Worm (Caenorhabditis elegans) whole organism, young adult: ENCODE results near the gene lipl-3.

ENCODE experiments used
- B0336.3 ChIP-seq: fragments of 200-800 bp; sonication (Bioruptor generic); IDR thresholded peaks from 2 replicates; pipeline ENCODE4 v1.3.6; 2022; ENCODE audit warnings: missing genetic modification characterization, missing compliant biosample characterization
- D2030.7 ChIP-seq: fragments of 200-800 bp; sonication (Bioruptor generic); IDR thresholded peaks from 2 replicates; pipeline ENCODE4 v1.3.6; 2022; ENCODE audit warnings: missing genetic modification reagents, missing genetic modification characterization, missing compliant biosample characterization
- F55B11.4 ChIP-seq: sonication (generic microtip); optimal IDR thresholded peaks from 2 replicates; lab custom pipeline; 2016; ENCODE audit warnings: missing compliant biosample characterization, missing genetic modification characterization, borderline replicate concordance; ENCODE audit not compliant: insufficient read depth
- K11D2.4 ChIP-seq: fragments of 200-800 bp; sonication (Bioruptor generic); IDR thresholded peaks from 2 replicates; pipeline ENCODE4 v1.3.6; 2022; ENCODE audit warnings: missing genetic modification reagents, missing genetic modification characterization, missing compliant biosample characterization
- Y79H2A.3 ChIP-seq: fragments of 200-800 bp; sonication (Bioruptor generic); conservative IDR thresholded peaks from 2 replicates; pipeline ENCODE4 v1.3.6; 2022; ENCODE audit warnings: missing genetic modification reagents, missing genetic modification characterization, missing compliant biosample characterization
- ZK185.1 ChIP-seq: sonication (generic microtip); optimal IDR thresholded peaks from 2 replicates; lab custom pipeline; 2016; ENCODE audit warnings: mild to moderate bottlenecking, missing genetic modification characterization, missing compliant biosample characterization; ENCODE audit not compliant: poor library complexity, severe bottlenecking
- aptf-2 ChIP-seq: fragments of 200-800 bp; sonication (Bioruptor generic); conservative IDR thresholded peaks from 2 replicates; pipeline ENCODE4 v1.3.6; 2022; ENCODE audit warnings: missing genetic modification reagents, missing genetic modification characterization, missing compliant biosample characterization
- attf-5 ChIP-seq: fragments of 200-800 bp; sonication (Bioruptor generic); optimal IDR thresholded peaks from 2 replicates; lab custom pipeline; 2018; ENCODE audit warnings: mild to moderate bottlenecking, missing genetic modification characterization, missing compliant biosample characterization
- attf-6 ChIP-seq: fragments of 200-800 bp; sonication (Bioruptor generic); IDR thresholded peaks from 2 replicates; pipeline ENCODE4 v1.3.6; 2022; ENCODE audit warnings: missing genetic modification reagents, missing genetic modification characterization, missing compliant biosample characterization
- ceh-100 ChIP-seq: fragments of 200-800 bp; sonication (Bioruptor generic); IDR thresholded peaks from 2 replicates; pipeline ENCODE4 v1.3.6; 2022; ENCODE audit warnings: missing genetic modification reagents, missing genetic modification characterization, missing compliant biosample characterization
- ceh-27 ChIP-seq: fragments of 200-800 bp; sonication (Bioruptor generic); optimal IDR thresholded peaks from 2 replicates; lab custom pipeline; 2018; ENCODE audit warnings: mild to moderate bottlenecking, missing genetic modification characterization, moderate library complexity, missing compliant biosample characterization
- ceh-91 ChIP-seq: fragments of 200-800 bp; sonication (Bioruptor generic); IDR thresholded peaks from 2 replicates; pipeline ENCODE4 v1.3.6; 2022; ENCODE audit warnings: missing genetic modification reagents, missing genetic modification characterization, missing compliant biosample characterization
- chd-7 ChIP-seq: sonication (generic microtip); optimal IDR thresholded peaks from 2 replicates; lab custom pipeline; 2016; ENCODE audit warnings: mild to moderate bottlenecking, missing genetic modification characterization, moderate library complexity, missing compliant biosample characterization
- efl-1 ChIP-seq: fragments of 150-350 bp; optimal IDR thresholded peaks from 2 replicates; lab custom pipeline; 2014; ENCODE audit warnings: missing biosample characterization, missing genetic modification reagents, missing genetic modification characterization
- egl-18 ChIP-seq: fragments of 200-800 bp; sonication (Bioruptor generic); IDR thresholded peaks from 2 replicates; pipeline ENCODE4 v1.3.6; 2022; ENCODE audit warnings: missing genetic modification reagents, missing genetic modification characterization, missing compliant biosample characterization
- ets-4 ChIP-seq: fragments of 200-800 bp; sonication (Bioruptor generic); optimal IDR thresholded peaks from 2 replicates; lab custom pipeline; 2018; ENCODE audit warnings: mild to moderate bottlenecking, missing genetic modification characterization, missing compliant biosample characterization
- fkh-3 ChIP-seq: sonication (generic microtip); optimal IDR thresholded peaks from 2 replicates; lab custom pipeline; 2016; ENCODE audit warnings: mild to moderate bottlenecking, missing genetic modification characterization, missing compliant biosample characterization
- him-1 ChIP-seq: sonication (generic microtip); optimal IDR thresholded peaks from 2 replicates; lab custom pipeline; 2016; ENCODE audit warnings: missing genotype, missing genetic modification reagents, missing genetic modification characterization, missing compliant biosample characterization
- hlh-26 ChIP-seq: fragments of 200-800 bp; sonication (Bioruptor generic); conservative IDR thresholded peaks from 2 replicates; pipeline ENCODE4 v1.3.6; 2022; ENCODE audit warnings: missing genetic modification reagents, missing genetic modification characterization, missing compliant biosample characterization
- hmg-1.2 ChIP-seq: fragments of 200-800 bp; sonication (Bioruptor generic); IDR thresholded peaks from 2 replicates; pipeline ENCODE4 v1.3.6; 2022; ENCODE audit warnings: missing genetic modification reagents, missing genetic modification characterization, missing compliant biosample characterization
- lsl-1 ChIP-seq: fragments of 200-800 bp; sonication (Bioruptor generic); optimal IDR thresholded peaks from 2 replicates; lab custom pipeline; 2018; ENCODE audit warnings: mild to moderate bottlenecking, missing genetic modification characterization, moderate library complexity, missing compliant biosample characterization
- mcd-1 ChIP-seq: fragments of 200-800 bp; sonication (Bioruptor generic); IDR thresholded peaks from 2 replicates; pipeline ENCODE4 v1.3.6; 2022; ENCODE audit warnings: missing genetic modification reagents, missing genetic modification characterization, missing compliant biosample characterization
- mes-4 ChIP-seq: sonication (generic microtip); optimal IDR thresholded peaks from 2 replicates; lab custom pipeline; 2016; ENCODE audit warnings: missing genotype, missing genetic modification characterization, missing compliant biosample characterization
- nhr-179 ChIP-seq: sonication (generic microtip); optimal IDR thresholded peaks from 2 replicates; lab custom pipeline; 2016; ENCODE audit warnings: mild to moderate bottlenecking, missing genetic modification characterization, missing compliant biosample characterization
- nhr-80 ChIP-seq: sonication (generic microtip); optimal IDR thresholded peaks from 2 replicates; lab custom pipeline; 2016; ENCODE audit warnings: missing genetic modification characterization, missing compliant biosample characterization
- nhr-90 ChIP-seq: sonication (generic microtip); optimal IDR thresholded peaks from 2 replicates; lab custom pipeline; 2016; ENCODE audit warnings: missing genotype, mild to moderate bottlenecking, missing genetic modification characterization, missing compliant biosample characterization
- repo-1 ChIP-seq: sonication (generic microtip); optimal IDR thresholded peaks from 2 replicates; lab custom pipeline; 2017; ENCODE audit warnings: mild to moderate bottlenecking, missing genetic modification characterization, missing compliant biosample characterization
- rpc-1 ChIP-seq, 2 experiments: fragments of 150-350 bp in 1 of 2; sonication (generic microtip) in 1 of 2; optimal IDR thresholded peaks; 2 replicates each; lab custom pipeline; 2014 to 2018; ENCODE audit warnings: missing biosample characterization in 1 of 2, missing genetic modification characterization in 1 of 2, missing genetic modification reagents in 1 of 2, missing genotype in 1 of 2
- sea-2 ChIP-seq: fragments of 200-800 bp; sonication (Bioruptor generic); IDR thresholded peaks from 2 replicates; pipeline ENCODE4 v1.3.6; 2022; ENCODE audit warnings: missing genetic modification characterization, missing compliant biosample characterization
- unc-62 ChIP-seq: fragments of 150-350 bp; optimal IDR thresholded peaks from 2 replicates; lab custom pipeline; 2014; ENCODE audit warnings: missing biosample characterization, missing genetic modification reagents, missing genetic modification characterization
- zfh-2 ChIP-seq: fragments of 200-800 bp; sonication (Bioruptor generic); conservative IDR thresholded peaks from 2 replicates; pipeline ENCODE4 v1.3.6; 2022; ENCODE audit warnings: missing genetic modification reagents, missing genetic modification characterization, missing compliant biosample characterization
- ztf-3 ChIP-seq: fragments of 200-800 bp; sonication (Bioruptor generic); optimal IDR thresholded peaks from 2 replicates; lab custom pipeline; 2018; ENCODE audit warnings: mild to moderate bottlenecking, missing genetic modification characterization, missing compliant biosample characterization
- ztf-6 ChIP-seq: fragments of 200-800 bp; sonication (Bioruptor generic); IDR thresholded peaks from 2 replicates; pipeline ENCODE4 v1.3.6; 2022; ENCODE audit warnings: missing genetic modification reagents, missing genetic modification characterization, missing compliant biosample characterization

The lipl-3 gene

DNA sequence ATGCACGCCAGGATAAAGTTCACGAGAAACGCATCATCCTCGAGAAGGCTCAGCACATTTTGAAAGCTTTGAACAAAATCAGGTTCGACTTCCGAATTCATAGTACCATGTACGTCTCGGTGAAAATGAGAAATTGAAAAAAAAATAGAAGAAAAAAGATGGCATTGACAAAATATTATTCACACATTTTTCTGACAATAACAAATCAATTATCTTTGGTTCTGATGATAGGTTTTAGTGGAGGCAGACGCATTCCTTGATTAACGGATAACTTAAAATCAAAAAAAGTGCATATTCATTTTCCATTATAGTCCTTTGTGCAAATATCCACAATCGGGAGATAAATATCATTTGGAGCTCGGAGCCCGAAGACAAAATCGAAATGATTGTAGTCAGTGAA is 2.5 kb downstream of the lipl-3 start, which contains the start of gene srw-107:
Gene srw-107 (minus strand): TSS at position 101 of the 400 bp plus-strand sequence.
- TF ChIP-seq ceh-91 (no peak), hmg-1.2 (no peak), D2030.7 (GFP tag; lab: Robert Waterston, UW) (no peak), Y79H2A.3 (GFP tag; lab: Robert Waterston, UW) (no peak), ceh-27 (GFP tag; lab: Kevin White, UChicago) (no peak), B0336.3 (GFP tag; lab: Robert Waterston, UW) (no peak), fkh-3 (tag; lab: Kevin White, UChicago) (no peak), nhr-179 (tag; lab: Kevin White, UChicago) (no peak), zfh-2 (GFP tag; lab: Robert Waterston, UW) (no peak), egl-18 (GFP tag; lab: Robert Waterston, UW) (no peak), F55B11.4 (tag; lab: Kevin White, UChicago) (no peak), him-1 (no peak), ztf-3 (GFP tag; lab: Kevin White, UChicago) (no peak)
- TF ChIP-seq, all 124 proteins: peak for 0

DNA sequence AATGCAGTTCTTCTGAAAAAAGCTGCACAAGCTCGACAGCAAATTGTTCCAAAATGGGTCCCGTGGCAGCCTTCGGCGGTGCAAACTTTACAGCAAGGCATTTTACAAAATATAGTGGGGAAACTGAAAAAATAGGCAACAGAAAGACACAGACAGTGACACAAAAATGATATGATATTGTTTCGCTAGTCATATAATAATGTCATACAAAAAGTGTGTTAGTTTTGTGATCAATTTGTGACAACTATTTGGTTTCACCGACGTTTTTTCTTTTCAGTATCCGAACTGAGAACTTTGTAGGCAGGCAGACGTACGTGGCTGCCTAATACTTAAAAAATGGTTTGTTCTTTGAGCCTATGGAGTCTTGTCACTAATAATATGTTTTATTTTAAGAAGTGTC is 4.6 kb downstream of the lipl-3 start, which contains the start of gene nhr-210:
Gene nhr-210 (minus strand): TSS at position 101 of the 400 bp plus-strand sequence.
- TF ChIP-seq rpc-1 (optimal IDR thresholded peaks at IDR 0.05; lab: Kevin White, UChicago) (no peak), rpc-1 (tag; optimal IDR thresholded peaks at IDR 0.05; lab: Kevin White, UChicago) (no peak), attf-6 (GFP tag; lab: Robert Waterston, UW) (no peak), nhr-80 (tag; lab: Kevin White, UChicago) (peak; percentile 44), aptf-2 (GFP tag; lab: Robert Waterston, UW) (no peak), nhr-90 (no peak)
- TF ChIP-seq, all 124 proteins: peak for 1

DNA sequence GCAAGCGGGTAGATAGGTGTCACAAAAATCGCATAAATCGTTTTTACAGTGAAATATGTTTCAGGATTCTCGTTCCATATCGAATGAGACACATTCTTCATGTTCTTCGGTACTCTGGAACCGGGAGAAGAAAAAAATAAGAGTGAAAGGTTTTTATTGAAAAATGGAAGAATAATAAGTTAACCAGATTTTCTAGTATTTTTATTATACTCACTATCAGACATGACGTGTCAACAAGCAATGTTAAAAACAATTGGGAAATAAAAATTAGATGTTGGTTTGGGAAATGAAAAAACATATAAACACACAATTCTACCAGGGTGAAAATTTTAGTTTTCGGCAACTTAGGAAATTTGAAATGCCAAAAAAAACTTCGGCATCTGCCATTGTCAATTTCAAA is 11.6 kb downstream of the lipl-3 start, which contains the start of gene srh-37:
Gene srh-37 (minus strand): TSS at position 101 of the 400 bp plus-strand sequence.
- TF ChIP-seq mcd-1: no peak
- no peak for TF ChIP-seq lsl-1 (GFP tag; lab: Kevin White, UChicago)
- TF ChIP-seq unc-62 (GFP tag; lab: Kevin White, UChicago): no peak
- no peak for TF ChIP-seq sea-2 (GFP tag; lab: Robert Waterston, UW)
- no peak for TF ChIP-seq attf-6 (GFP tag; lab: Robert Waterston, UW)
- no peak for TF ChIP-seq ZK185.1 (tag; lab: Kevin White, UChicago)
- no peak for TF ChIP-seq attf-5 (GFP tag; lab: Kevin White, UChicago)
- TF ChIP-seq Y79H2A.3 (GFP tag; lab: Robert Waterston, UW): no peak
- TF ChIP-seq egl-18 (GFP tag; lab: Robert Waterston, UW): no peak

DNA sequence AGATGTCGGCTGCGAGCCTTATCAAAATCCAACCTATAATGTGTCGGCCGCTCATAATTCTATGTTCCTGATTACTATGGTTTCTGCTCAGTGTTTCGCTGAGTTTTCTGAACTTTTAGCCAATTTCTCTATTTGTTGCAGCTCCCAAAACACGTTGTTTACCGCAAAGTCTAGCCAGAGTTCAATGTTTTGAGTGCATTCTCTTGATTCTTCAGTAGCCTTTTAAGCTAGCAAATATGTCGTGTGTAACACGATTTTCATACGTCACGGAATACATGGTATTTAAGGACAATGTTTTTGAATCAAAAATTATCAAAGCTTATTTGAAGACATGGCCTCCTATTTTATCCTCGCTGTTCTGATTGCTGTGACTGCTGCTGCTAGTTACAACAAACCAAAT is 18.8 kb downstream of the lipl-3 start, which contains the start of gene srlf-19:
Gene srlf-19 (plus strand): TSS at position 301 of the 400 bp plus-strand sequence.
- TF ChIP-seq efl-1 (GFP tag; lab: Kevin White, UChicago) (no peak), repo-1 (tag; lab: Kevin White, UChicago) (no peak), ets-4 (GFP tag; lab: Kevin White, UChicago) (no peak), him-1 (no peak)

DNA sequence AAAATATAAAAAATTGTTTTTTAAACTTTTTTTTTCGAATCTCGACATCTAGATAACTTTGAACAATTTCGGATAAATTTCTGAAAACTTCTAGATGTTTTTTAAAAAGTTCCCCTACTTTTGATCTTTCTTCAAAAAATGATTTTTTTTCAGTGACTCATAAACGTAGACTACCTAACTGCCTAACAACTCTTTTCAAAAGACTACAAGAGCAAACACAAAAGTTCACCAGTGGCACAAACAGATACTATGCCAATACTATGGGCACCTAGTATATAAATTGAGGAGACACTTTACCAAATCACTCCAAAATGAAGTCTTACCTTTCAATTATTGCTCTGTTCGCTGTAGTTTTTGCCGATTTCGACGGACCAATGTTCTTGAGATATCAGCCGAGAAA is 20.3 kb downstream of the lipl-3 start, which contains the start of gene srlf-35:
Gene srlf-35 (plus strand): TSS at position 301 of the 400 bp plus-strand sequence.
- TF ChIP-seq F55B11.4 (tag; lab: Kevin White, UChicago) (no peak), hlh-26 (GFP tag; lab: Robert Waterston, UW) (no peak), K11D2.4 (GFP tag; lab: Robert Waterston, UW) (no peak), nhr-80 (tag; lab: Kevin White, UChicago) (no peak), ceh-100 (GFP tag; lab: Robert Waterston, UW) (no peak), efl-1 (GFP tag; lab: Kevin White, UChicago) (no peak), aptf-2 (GFP tag; lab: Robert Waterston, UW) (no peak), mes-4 (no peak), ztf-6 (GFP tag; lab: Robert Waterston, UW) (no peak), nhr-179 (tag; lab: Kevin White, UChicago) (no peak), chd-7 (tag; lab: Kevin White, UChicago) (no peak)
- TF ChIP-seq, all 124 proteins: peak for 0
